Worm (Caenorhabditis elegans): ENCODE results near the gene K02B2.6.

ce11 chrIV:5939122-5939521 lies 22.9 kb downstream of the K02B2.6 start, which contains the start of gene mcu-1:
- no peak for TF ChIP-seq dao-5 (tag; optimal IDR thresholded peaks at IDR 0.05)
- TF ChIP-seq W03F9.2 (tag; optimal IDR thresholded peaks at IDR 0.05): no peak
